Fruit fly (Drosophila melanogaster) whole organism, embryonic: ENCODE measurements around the gene nAChRalpha3.
A peak's percentile ranks its signal among the peaks of the same experiment; 100 is the strongest.

Experiments
- Abd-B ChIP-seq: fragments of 200-800 bp; sonication (Bioruptor generic); optimal IDR thresholded peaks from 2 replicates; lab custom pipeline; 2018; ENCODE audit warnings: missing biosample characterization, mild to moderate bottlenecking, missing genetic modification characterization, moderate library complexity
- Bdp1 ChIP-seq: fragments of 200-800 bp; sonication (Bioruptor generic); optimal IDR thresholded peaks from 3 replicates; lab custom pipeline; 2016; ENCODE audit warnings: missing biosample characterization, missing genetic modification characterization
- Bgb ChIP-seq: fragments of 200-800 bp; sonication (Bioruptor generic); IDR thresholded peaks from 2 replicates; pipeline ENCODE4 v1.3.6; 2022; ENCODE audit warnings: missing biosample characterization, missing genetic modification characterization; ENCODE audit not compliant: partially characterized antibody
- C15 ChIP-seq: fragments of 200-800 bp; sonication (Bioruptor generic); IDR thresholded peaks from 3 replicates; pipeline ENCODE4 v1.3.6; 2022; ENCODE audit warnings: missing biosample characterization, missing genetic modification characterization
- CG10147 ChIP-seq: fragments of 200-800 bp; sonication (Bioruptor generic); optimal IDR thresholded peaks from 2 replicates; lab custom pipeline; 2019; ENCODE audit warnings: missing biosample characterization, mild to moderate bottlenecking, missing genetic modification characterization, moderate library complexity
- CG10565 ChIP-seq: fragments of 200-800 bp; sonication (Bioruptor generic); optimal IDR thresholded peaks from 3 replicates; lab custom pipeline; 2016; ENCODE audit warnings: missing biosample characterization, mild to moderate bottlenecking, missing genetic modification characterization
- CG10979 ChIP-seq: fragments of 200-800 bp; sonication (Bioruptor generic); optimal IDR thresholded peaks from 2 replicates; lab custom pipeline; 2018; ENCODE audit warnings: missing biosample characterization, mild to moderate bottlenecking, missing genetic modification characterization, moderate library complexity
- CG11247 ChIP-seq: fragments of 200-800 bp; sonication (Bioruptor generic); IDR thresholded peaks from 2 replicates; pipeline ENCODE4 v1.3.6; 2022; ENCODE audit warnings: missing biosample characterization, missing genetic modification characterization
- CG12299 ChIP-seq: fragments of 200-800 bp; sonication (Bioruptor generic); optimal IDR thresholded peaks from 2 replicates; lab custom pipeline; 2018; ENCODE audit warnings: missing biosample characterization, mild to moderate bottlenecking, missing genetic modification characterization
- CG12942 ChIP-seq: fragments of 200-800 bp; sonication (Bioruptor generic); optimal IDR thresholded peaks from 3 replicates; lab custom pipeline; 2016; ENCODE audit warnings: missing biosample characterization, missing genetic modification characterization
- CG14014 ChIP-seq: fragments of 200-800 bp; sonication (Bioruptor generic); IDR thresholded peaks from 2 replicates; pipeline ENCODE4 v1.3.6; 2022; ENCODE audit warnings: missing biosample characterization, missing genetic modification characterization
- CG17186 ChIP-seq: fragments of 200-800 bp; sonication (Bioruptor generic); optimal IDR thresholded peaks from 3 replicates; lab custom pipeline; 2017; ENCODE audit warnings: missing biosample characterization, missing genetic modification reagents, missing genetic modification characterization
- CG17361 ChIP-seq: fragments of 200-800 bp; sonication (Bioruptor generic); IDR thresholded peaks from 3 replicates; pipeline ENCODE4 v1.3.6; 2022; ENCODE audit warnings: missing biosample characterization, missing genetic modification characterization
- CG18262 ChIP-seq: fragments of 200-800 bp; optimal IDR thresholded peaks from 3 replicates; lab custom pipeline; 2019; ENCODE audit warnings: missing biosample characterization, mild to moderate bottlenecking, missing genetic modification characterization, moderate library complexity
- CG1832 ChIP-seq: fragments of 200-800 bp; sonication (Bioruptor generic); optimal IDR thresholded peaks from 2 replicates; lab custom pipeline; 2017; ENCODE audit warnings: missing biosample characterization, mild to moderate bottlenecking, missing genetic modification characterization, inconsistent platforms
- CG2120 ChIP-seq: fragments of 200-800 bp; sonication (Bioruptor generic); optimal IDR thresholded peaks from 3 replicates; lab custom pipeline; 2016; ENCODE audit warnings: missing biosample characterization, missing genetic modification characterization
- CG3838 ChIP-seq: fragments of 200-800 bp; sonication (Bioruptor generic); optimal IDR thresholded peaks from 3 replicates; lab custom pipeline; 2016; ENCODE audit warnings: missing biosample characterization, missing genetic modification characterization
- CG6689 ChIP-seq: fragments of 200-800 bp; sonication (Bioruptor generic); IDR thresholded peaks from 2 replicates; pipeline ENCODE4 v1.3.6; 2022; ENCODE audit warnings: missing biosample characterization, missing genetic modification characterization
- CG7372 ChIP-seq: fragments of 200-800 bp; sonication (Bioruptor generic); IDR thresholded peaks from 2 replicates; pipeline ENCODE4 v1.3.6; 2022; ENCODE audit warnings: missing biosample characterization, missing genetic modification characterization
- CG8281 ChIP-seq: fragments of 200-800 bp; sonication (Bioruptor generic); optimal IDR thresholded peaks from 2 replicates; lab custom pipeline; 2018; ENCODE audit warnings: missing biosample characterization, mild to moderate bottlenecking, missing genetic modification characterization, moderate library complexity
- Dfd ChIP-seq, 2 experiments: fragments of >200 bp; optimal IDR thresholded peaks; 2 replicates each; lab custom pipeline; 2017; ENCODE audit warnings: missing biosample characterization in 2 of 2, missing genetic modification characterization in 2 of 2
- Doc2 ChIP-seq: fragments of 200-800 bp; sonication (Bioruptor generic); IDR thresholded peaks from 2 replicates; pipeline ENCODE4 v1.3.6; 2022; ENCODE audit warnings: missing biosample characterization, missing genetic modification characterization
- Dref ChIP-seq: fragments of 200-800 bp; sonication (Bioruptor generic); IDR thresholded peaks from 2 replicates; pipeline ENCODE4 v1.3.6; 2022; ENCODE audit warnings: missing biosample characterization, missing genetic modification characterization
- Eip74EF ChIP-seq, 2 experiments: fragments of 200-800 bp in 1 of 2; fragments of >200 bp in 1 of 2; sonication (Bioruptor generic) in 1 of 2; optimal IDR thresholded peaks; 2 replicates each; lab custom pipeline; 2017 to 2019; ENCODE audit warnings: missing biosample characterization in 2 of 2, missing genetic modification characterization in 2 of 2, mild to moderate bottlenecking in 1 of 2, moderate library complexity in 1 of 2
- Ets65A ChIP-seq: fragments of 200-800 bp; sonication (Bioruptor generic); peaks from one replicate; lab custom pipeline; 2016; ENCODE audit warnings: missing biosample characterization, missing genetic modification characterization
- Gug ChIP-seq: fragments of 200-800 bp; sonication (Bioruptor generic); IDR thresholded peaks from 4 replicates; pipeline ENCODE4 v1.3.6; 2022; ENCODE audit warnings: missing biosample characterization, missing genetic modification characterization
- Lim3 ChIP-seq: fragments of 200-800 bp; sonication (Bioruptor generic); IDR thresholded peaks from 2 replicates; pipeline ENCODE4 v1.3.6; 2022; ENCODE audit warnings: missing biosample characterization, missing genetic modification characterization
- Max ChIP-seq: fragments of 200-800 bp; sonication (Bioruptor generic); optimal IDR thresholded peaks from 2 replicates; lab custom pipeline; 2016; ENCODE audit warnings: missing biosample characterization, mild to moderate bottlenecking, missing genetic modification characterization
- Med ChIP-seq: fragments of 200-800 bp; sonication (Bioruptor generic); peaks from one replicate; lab custom pipeline; 2016; ENCODE audit warnings: missing biosample characterization, missing genetic modification characterization, mild to moderate bottlenecking, inconsistent platforms, moderate library complexity
- Opbp ChIP-seq: fragments of 200-800 bp; sonication (Bioruptor generic); IDR thresholded peaks from 3 replicates; pipeline ENCODE4 v1.3.6; 2022; ENCODE audit warnings: missing biosample characterization, missing genetic modification characterization; ENCODE audit not compliant: partially characterized antibody
- TFAM ChIP-seq: fragments of 200-800 bp; sonication (Bioruptor generic); optimal IDR thresholded peaks from 2 replicates; lab custom pipeline; 2017; ENCODE audit warnings: missing biosample characterization, missing genetic modification characterization, inconsistent platforms
- cato ChIP-seq: fragments of 200-800 bp; sonication (Bioruptor generic); optimal IDR thresholded peaks from 2 replicates; lab custom pipeline; 2016; ENCODE audit warnings: missing biosample characterization, missing genetic modification characterization, borderline replicate concordance
- disco-r ChIP-seq: fragments of 200-800 bp; sonication (Bioruptor generic); optimal IDR thresholded peaks from 2 replicates; lab custom pipeline; 2016; ENCODE audit warnings: missing biosample characterization, missing genetic modification characterization
- exex ChIP-seq: fragments of 200-800 bp; sonication (Bioruptor generic); optimal IDR thresholded peaks from 4 replicates; lab custom pipeline; 2018; ENCODE audit warnings: missing biosample characterization, mild to moderate bottlenecking, missing genetic modification characterization, moderate library complexity
- fd3F ChIP-seq: fragments of 200-800 bp; sonication (Bioruptor generic); optimal IDR thresholded peaks from 2 replicates; lab custom pipeline; 2018; ENCODE audit warnings: missing biosample characterization, mild to moderate bottlenecking, missing genetic modification characterization, moderate library complexity
- gt ChIP-seq: fragments of 200-800 bp; sonication (Bioruptor generic); IDR thresholded peaks from 2 replicates; pipeline ENCODE4 v1.3.6; 2022; ENCODE audit warnings: missing biosample characterization, missing genetic modification characterization
- ham ChIP-seq: fragments of 200-800 bp; sonication (Bioruptor generic); IDR thresholded peaks from 2 replicates; pipeline ENCODE4 v1.3.6; 2022; ENCODE audit warnings: missing biosample characterization, missing genetic modification characterization
- her ChIP-seq: fragments of 200-800 bp; sonication (Bioruptor generic); optimal IDR thresholded peaks from 2 replicates; lab custom pipeline; 2016; ENCODE audit warnings: missing biosample characterization, missing genetic modification characterization
- ind ChIP-seq: fragments of 200-800 bp; sonication (Bioruptor generic); optimal IDR thresholded peaks from 3 replicates; lab custom pipeline; 2016; ENCODE audit warnings: missing biosample characterization, missing genetic modification characterization
- insv ChIP-seq, 2 experiments: fragments of 200-800 bp; sonication (Bioruptor generic); optimal IDR thresholded peaks; 3 replicates each; lab custom pipeline; 2016 to 2018; ENCODE audit warnings: missing biosample characterization in 2 of 2, missing genetic modification characterization in 2 of 2
- inv ChIP-seq: fragments of 200-800 bp; sonication (Bioruptor generic); IDR thresholded peaks from 2 replicates; pipeline ENCODE4 v1.3.6; 2022; ENCODE audit warnings: missing biosample characterization, missing genetic modification characterization; ENCODE audit not compliant: partially characterized antibody
- jumu ChIP-seq: fragments of 200-800 bp; sonication (Bioruptor generic); optimal IDR thresholded peaks from 3 replicates; lab custom pipeline; 2016; ENCODE audit warnings: missing biosample characterization, missing genetic modification characterization
- ken ChIP-seq: fragments of 200-800 bp; sonication (Bioruptor generic); IDR thresholded peaks from 3 replicates; pipeline ENCODE4 v1.3.6; 2022; ENCODE audit warnings: missing biosample characterization, missing genetic modification characterization
- lbe ChIP-seq: fragments of 200-800 bp; sonication (Bioruptor generic); optimal IDR thresholded peaks from 2 replicates; lab custom pipeline; 2016; ENCODE audit warnings: missing biosample characterization, mild to moderate bottlenecking, missing genetic modification characterization
- pnt ChIP-seq: fragments of 200-800 bp; sonication (Bioruptor generic); optimal IDR thresholded peaks from 3 replicates; lab custom pipeline; 2016; ENCODE audit warnings: missing biosample characterization, missing genetic modification characterization
- repo ChIP-seq: fragments of 200-800 bp; sonication (Bioruptor generic); optimal IDR thresholded peaks from 2 replicates; lab custom pipeline; 2016; ENCODE audit warnings: missing biosample characterization, missing genetic modification characterization
- run ChIP-seq: fragments of 200-800 bp; sonication (Bioruptor generic); optimal IDR thresholded peaks from 3 replicates; lab custom pipeline; 2018; ENCODE audit warnings: missing biosample characterization, mild to moderate bottlenecking, missing genetic modification characterization
- scrt ChIP-seq: fragments of 200-800 bp; sonication (Bioruptor generic); optimal IDR thresholded peaks from 2 replicates; lab custom pipeline; 2018; ENCODE audit warnings: missing biosample characterization, mild to moderate bottlenecking, missing genetic modification characterization, moderate library complexity
- sima ChIP-seq: fragments of 200-800 bp; sonication (Bioruptor generic); optimal IDR thresholded peaks from 2 replicates; lab custom pipeline; 2016; ENCODE audit warnings: missing biosample characterization, missing genetic modification characterization
- sob ChIP-seq: fragments of 200-800 bp; sonication (Bioruptor generic); IDR thresholded peaks from 2 replicates; pipeline ENCODE4 v1.3.6; 2022; ENCODE audit warnings: missing biosample characterization, missing genetic modification characterization
- ssp ChIP-seq: fragments of 200-800 bp; sonication (Bioruptor generic); IDR thresholded peaks from 2 replicates; pipeline ENCODE4 v1.3.6; 2022; ENCODE audit warnings: missing biosample characterization, missing genetic modification characterization
- vnd ChIP-seq: fragments of 200-800 bp; sonication (Bioruptor generic); IDR thresholded peaks from 3 replicates; pipeline ENCODE4 v1.3.6; 2022; ENCODE audit warnings: missing biosample characterization, missing genetic modification characterization; ENCODE audit not compliant: partially characterized antibody

nAChRalpha3 gene

DNA sequence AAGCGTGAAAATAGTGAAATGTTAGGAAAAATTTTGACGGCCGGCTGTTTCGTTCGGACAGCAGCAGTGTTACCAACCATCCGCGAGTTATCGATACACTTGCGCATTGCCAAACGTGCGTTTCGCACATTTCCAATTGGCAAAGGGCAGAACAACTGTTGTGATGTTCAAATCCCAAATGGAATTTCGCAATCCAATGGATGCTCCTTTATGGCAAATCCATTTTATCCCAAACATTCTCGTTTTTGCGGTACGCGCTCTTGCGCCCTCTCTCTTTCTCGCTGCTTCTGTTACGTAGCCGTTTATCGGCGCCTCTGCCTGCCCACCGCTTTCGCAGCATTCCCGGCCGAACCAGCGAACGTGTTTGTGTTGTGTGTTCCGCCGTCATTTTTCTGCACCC lies 123.7 kb downstream of the nAChRalpha3 start (continued):
- 0 out of 2 replicates have a peak, but pooled peaks have one; percentile 14 for TF ChIP-seq inv (GFP tag; lab: Robert Waterston, UW)
- TF ChIP-seq CG10979 (tag; lab: Kevin White, UChicago) = no peak
- TF ChIP-seq her (GFP tag; lab: Kevin White, UChicago) = peak; percentile 67
- TF ChIP-seq Eip74EF (GFP tag; optimal IDR thresholded peaks at IDR 0.05; lab: Kevin White, UChicago) = no peak
- TF ChIP-seq CG6689 (GFP tag; lab: Robert Waterston, UW) = no peak
- TF ChIP-seq Dref (GFP tag; lab: Robert Waterston, UW) = peak; percentile 63
- no peak for TF ChIP-seq run (tag; lab: Kevin White, UChicago)
- TF ChIP-seq CG12942 (GFP tag; lab: Kevin White, UChicago) = no peak
- TF ChIP-seq CG10565 (GFP tag; lab: Kevin White, UChicago) = no peak
- no peak for TF ChIP-seq CG12299 (tag; lab: Kevin White, UChicago)
- TF ChIP-seq CG17186 (GFP tag; lab: Kevin White, UChicago) = peak; percentile 68
- TF ChIP-seq gt (GFP tag; lab: Robert Waterston, UW) = no peak
- TF ChIP-seq CG17361 = no peak
- TF ChIP-seq pnt (GFP tag; lab: Kevin White, UChicago) = no peak
- no peak for TF ChIP-seq CG7372 (GFP tag; lab: Robert Waterston, UW)
- peak; percentile 42 for TF ChIP-seq Ets65A (GFP tag; lab: Kevin White, UChicago)
- TF ChIP-seq CG2120 (GFP tag; lab: Kevin White, UChicago) = no peak
- no peak for TF ChIP-seq vnd
- TF ChIP-seq Dfd (GFP tag; optimal IDR thresholded peaks at IDR 0.05; lab: Kevin White, UChicago) = no peak
- TF ChIP-seq disco-r (GFP tag; lab: Kevin White, UChicago) = no peak
- peak; percentile 65 for TF ChIP-seq Med (GFP tag; lab: Kevin White, UChicago)
- TF ChIP-seq jumu (GFP tag; lab: Kevin White, UChicago) = no peak
- TF ChIP-seq Abd-B (GFP tag; lab: Kevin White, UChicago) = no peak
- peak in 1 of 2 experiments; percentile 92 for TF ChIP-seq insv (GFP tag; optimal IDR thresholded peaks at IDR 0.05; lab: Kevin White, UChicago)
- TF ChIP-seq Max (GFP tag; lab: Kevin White, UChicago) = no peak
- TF ChIP-seq Bgb (GFP tag; lab: Robert Waterston, UW) = peak; percentile 20; the same call in 1 of the 2 replicates
- 0 out of 3 replicates have a peak, but pooled peaks have one; percentile 27 for TF ChIP-seq Opbp
- no peak for TF ChIP-seq CG3838 (GFP tag; lab: Kevin White, UChicago)
- no peak for TF ChIP-seq lbe
- TF ChIP-seq Doc2 (GFP tag; lab: Robert Waterston, UW) = no peak
- TF ChIP-seq CG18262 (tag; lab: Kevin White, UChicago) = no peak
- no peak for TF ChIP-seq sima (GFP tag; lab: Kevin White, UChicago)
- no peak for TF ChIP-seq cato (GFP tag; lab: Kevin White, UChicago)
- TF ChIP-seq Lim3 (GFP tag; lab: Robert Waterston, UW) = no peak
- TF ChIP-seq ind (GFP tag; lab: Kevin White, UChicago) = no peak
- TF ChIP-seq ham (GFP tag; lab: Robert Waterston, UW) = no peak
- no peak for TF ChIP-seq repo (GFP tag; lab: Kevin White, UChicago)
- no peak for TF ChIP-seq Bdp1 (GFP tag; lab: Kevin White, UChicago)
- TF ChIP-seq CG14014 (GFP tag; lab: Robert Waterston, UW) = no peak
- TF ChIP-seq Gug (GFP tag; lab: Robert Waterston, UW) = no peak
- TF ChIP-seq fd3F (GFP tag; lab: Kevin White, UChicago) = no peak
- TF ChIP-seq CG1832 (GFP tag; lab: Kevin White, UChicago) = no peak
- TF ChIP-seq ssp (GFP tag; lab: Robert Waterston, UW) = no peak
- TF ChIP-seq CG10147 = no peak
- no peak for TF ChIP-seq CG11247
- TF ChIP-seq sob (GFP tag; lab: Robert Waterston, UW) = no peak
- no peak for TF ChIP-seq C15
- no peak for TF ChIP-seq CG8281 (tag; lab: Kevin White, UChicago)
- no peak for TF ChIP-seq exex (tag; lab: Kevin White, UChicago)
- no peak for TF ChIP-seq ken (GFP tag; lab: Robert Waterston, UW)
- no peak for TF ChIP-seq scrt (GFP tag; lab: Kevin White, UChicago)
- TF ChIP-seq TFAM (GFP tag; lab: Kevin White, UChicago) = no peak
